Fruit fly (Drosophila melanogaster) whole organism, embryonic: ENCODE measurements around the gene witty.

Experiments
- Atf3 ChIP-seq: fragments of 200-800 bp; sonication (Bioruptor generic); optimal IDR thresholded peaks from 3 replicates; lab custom pipeline; 2016; ENCODE audit warnings: missing biosample characterization, missing genetic modification characterization
- Awh ChIP-seq: fragments of 200-800 bp; sonication (Bioruptor generic); IDR thresholded peaks from 2 replicates; pipeline ENCODE4, ENCODE4 v1.3.6; 2022; ENCODE audit warnings: missing biosample characterization, missing genetic modification characterization
- BtbVII ChIP-seq: fragments of 200-800 bp; sonication (Bioruptor generic); optimal IDR thresholded peaks from 3 replicates; lab custom pipeline; 2017; ENCODE audit warnings: missing biosample characterization, mild to moderate bottlenecking, missing genetic modification characterization
- C15 ChIP-seq: fragments of 200-800 bp; sonication (Bioruptor generic); IDR thresholded peaks from 3 replicates; pipeline ENCODE4 v1.3.6; 2022; ENCODE audit warnings: missing biosample characterization, missing genetic modification characterization
- CG12155 ChIP-seq: fragments of 200-800 bp; sonication (Bioruptor generic); optimal IDR thresholded peaks from 3 replicates; lab custom pipeline; 2016; ENCODE audit warnings: missing biosample characterization, missing genetic modification characterization
- CG12219 ChIP-seq: fragments of 200-800 bp; sonication (Bioruptor generic); optimal IDR thresholded peaks from 3 replicates; lab custom pipeline; 2018; ENCODE audit warnings: missing biosample characterization, mild to moderate bottlenecking, missing genetic modification characterization
- CG12236 ChIP-seq: fragments of 200-800 bp; sonication (Bioruptor generic); optimal IDR thresholded peaks from 2 replicates; lab custom pipeline; 2016; ENCODE audit warnings: missing biosample characterization, missing genetic modification characterization
- CG15073 ChIP-seq: fragments of 200-800 bp; sonication (Bioruptor generic); optimal IDR thresholded peaks from 2 replicates; lab custom pipeline; 2016; ENCODE audit warnings: missing biosample characterization, missing genetic modification characterization
- CG15269 ChIP-seq: fragments of 200-800 bp; sonication (Bioruptor generic); optimal IDR thresholded peaks from 2 replicates; lab custom pipeline; 2018; ENCODE audit warnings: missing biosample characterization, mild to moderate bottlenecking, missing genetic modification characterization, moderate library complexity
- CG1647 ChIP-seq: fragments of 200-800 bp; sonication (Bioruptor generic); optimal IDR thresholded peaks from 3 replicates; lab custom pipeline; 2016; ENCODE audit warnings: missing biosample characterization, missing genetic modification characterization
- CG17385 ChIP-seq: fragments of 200-800 bp; sonication (Bioruptor generic); optimal IDR thresholded peaks from 3 replicates; lab custom pipeline; 2018; ENCODE audit warnings: missing biosample characterization, mild to moderate bottlenecking, missing genetic modification characterization
- CG2875 ChIP-seq: fragments of 200-800 bp; sonication (Bioruptor generic); optimal IDR thresholded peaks from 2 replicates; lab custom pipeline; 2017; ENCODE audit warnings: missing biosample characterization, mild to moderate bottlenecking, missing genetic modification characterization, missing genetic modification reagents
- CG30431 ChIP-seq: fragments of 200-800 bp; sonication (Bioruptor generic); optimal IDR thresholded peaks from 2 replicates; lab custom pipeline; 2017; ENCODE audit warnings: missing biosample characterization, missing genetic modification characterization
- CG31365 ChIP-seq: fragments of 200-800 bp; sonication (Bioruptor generic); optimal IDR thresholded peaks from 2 replicates; lab custom pipeline; 2018; ENCODE audit warnings: missing biosample characterization, mild to moderate bottlenecking, missing genetic modification characterization
- CG43689 ChIP-seq: fragments of 200-800 bp; sonication (Bioruptor generic); IDR thresholded peaks from 2 replicates; pipeline ENCODE4 v1.3.6; 2022; ENCODE audit warnings: missing biosample characterization, missing genetic modification characterization
- CG4730 ChIP-seq: fragments of 200-800 bp; sonication (Bioruptor generic); IDR thresholded peaks from 2 replicates; pipeline ENCODE4 v1.3.6; 2022; ENCODE audit warnings: missing biosample characterization, missing genetic modification characterization
- CG6791 ChIP-seq: fragments of 200-800 bp; sonication (Bioruptor generic); IDR thresholded peaks from 3 replicates; pipeline ENCODE4 v1.3.6; 2022; ENCODE audit warnings: missing biosample characterization, missing genetic modification characterization; ENCODE audit not compliant: partially characterized antibody
- CG7372 ChIP-seq: fragments of 200-800 bp; sonication (Bioruptor generic); IDR thresholded peaks from 2 replicates; pipeline ENCODE4 v1.3.6; 2022; ENCODE audit warnings: missing biosample characterization, missing genetic modification characterization
- CG7963 ChIP-seq: fragments of 200-800 bp; sonication (Bioruptor generic); IDR thresholded peaks from 3 replicates; pipeline ENCODE4 v1.3.6; 2022; ENCODE audit warnings: missing biosample characterization, missing genetic modification characterization; ENCODE audit not compliant: partially characterized antibody
- CG8388 ChIP-seq: fragments of 200-800 bp; sonication (Bioruptor generic); optimal IDR thresholded peaks from 2 replicates; lab custom pipeline; 2019; ENCODE audit warnings: missing biosample characterization, mild to moderate bottlenecking, missing genetic modification characterization, moderate library complexity
- CG9727 ChIP-seq: fragments of 200-800 bp; sonication (Bioruptor generic); optimal IDR thresholded peaks from 3 replicates; lab custom pipeline; 2017; ENCODE audit warnings: missing biosample characterization, mild to moderate bottlenecking, missing genetic modification characterization
- Chrac-16 ChIP-seq: fragments of 200-800 bp; sonication (Bioruptor generic); optimal IDR thresholded peaks from 3 replicates; lab custom pipeline; 2016; ENCODE audit warnings: missing biosample characterization, missing genetic modification characterization
- D19B ChIP-seq: fragments of 200-800 bp; sonication (Bioruptor generic); optimal IDR thresholded peaks from 2 replicates; lab custom pipeline; 2017; ENCODE audit warnings: missing biosample characterization, mild to moderate bottlenecking, missing genetic modification characterization
- Gsc ChIP-seq: fragments of 200-800 bp; sonication (Bioruptor generic); IDR thresholded peaks from 2 replicates; pipeline ENCODE4 v1.3.6; 2022; ENCODE audit warnings: missing biosample characterization, missing genetic modification characterization
- HLH4C ChIP-seq: fragments of 200-800 bp; sonication (Bioruptor generic); IDR thresholded peaks from 3 replicates; pipeline ENCODE4 v1.3.6; 2022; ENCODE audit warnings: missing biosample characterization, missing genetic modification characterization; ENCODE audit not compliant: partially characterized antibody
- HLHmδ ChIP-seq: fragments of 200-800 bp; sonication (Bioruptor generic); optimal IDR thresholded peaks from 2 replicates; lab custom pipeline; 2018; ENCODE audit warnings: missing biosample characterization, mild to moderate bottlenecking, missing genetic modification characterization, moderate library complexity
- Hand ChIP-seq: fragments of 200-800 bp; sonication (Bioruptor generic); optimal IDR thresholded peaks from 2 replicates; lab custom pipeline; 2017; ENCODE audit warnings: mild to moderate bottlenecking, missing biosample characterization, missing genetic modification reagents, missing genetic modification characterization
- Hr51 ChIP-seq, 2 experiments: fragments of 200-800 bp; sonication (Bioruptor generic); optimal IDR thresholded peaks; 2 replicates in 1 of 2; 3 replicates in 1 of 2; lab custom pipeline; 2016 to 2018; ENCODE audit warnings: missing biosample characterization in 2 of 2, missing genetic modification characterization in 2 of 2, mild to moderate bottlenecking in 1 of 2, moderate library complexity in 1 of 2
- Mrtf ChIP-seq: fragments of 200-800 bp; sonication (Bioruptor generic); IDR thresholded peaks from 3 replicates; pipeline ENCODE4 v1.3.6; 2022; ENCODE audit warnings: missing biosample characterization, missing genetic modification characterization
- Oaz ChIP-seq: fragments of 200-800 bp; sonication (Bioruptor generic); IDR thresholded peaks from 2 replicates; pipeline ENCODE4 v1.3.6; 2022; ENCODE audit warnings: missing biosample characterization, missing genetic modification characterization
- Six4 ChIP-seq: fragments of 200-800 bp; sonication (Bioruptor generic); optimal IDR thresholded peaks from 2 replicates; lab custom pipeline; 2016; ENCODE audit warnings: missing biosample characterization, missing genetic modification characterization
- Tbp ChIP-seq: fragments of >200 bp; optimal IDR thresholded peaks from 2 replicates; lab custom pipeline; 2018; ENCODE audit warnings: missing biosample characterization, missing genetic modification characterization
- Xrp1 ChIP-seq: fragments of 200-800 bp; sonication (Bioruptor generic); IDR thresholded peaks from 2 replicates; pipeline ENCODE4 v1.3.6; 2022; ENCODE audit warnings: missing biosample characterization, missing genetic modification characterization
- YL-1 ChIP-seq: fragments of 200-800 bp; sonication (Bioruptor generic); optimal IDR thresholded peaks from 3 replicates; lab custom pipeline; 2017; ENCODE audit warnings: missing biosample characterization, mild to moderate bottlenecking, missing genetic modification characterization
- chif ChIP-seq, 2 experiments: fragments of 200-800 bp; sonication (Bioruptor generic); optimal IDR thresholded peaks; 3 replicates each; lab custom pipeline; 2016; ENCODE audit warnings: missing biosample characterization in 2 of 2, missing genetic modification characterization in 2 of 2
- chm ChIP-seq: fragments of 200-800 bp; sonication (Bioruptor generic); IDR thresholded peaks from 2 replicates; pipeline ENCODE4 v1.3.6; 2022; ENCODE audit warnings: missing biosample characterization, missing genetic modification characterization
- crc ChIP-seq: fragments of 200-800 bp; sonication (Bioruptor generic); optimal IDR thresholded peaks from 2 replicates; lab custom pipeline; 2016; ENCODE audit warnings: missing biosample characterization, missing genetic modification characterization
- da ChIP-seq: fragments of 200-800 bp; sonication (Bioruptor generic); optimal IDR thresholded peaks from 2 replicates; lab custom pipeline; 2016; ENCODE audit warnings: missing biosample characterization, missing genetic modification characterization
- fu2 ChIP-seq: fragments of 200-800 bp; sonication (Bioruptor generic); optimal IDR thresholded peaks from 2 replicates; lab custom pipeline; 2016; ENCODE audit warnings: missing biosample characterization, missing genetic modification characterization
- hbn ChIP-seq: fragments of 200-800 bp; sonication (Bioruptor generic); IDR thresholded peaks from 2 replicates; pipeline ENCODE4 v1.3.6; 2022; ENCODE audit warnings: missing biosample characterization, missing genetic modification characterization; ENCODE audit not compliant: partially characterized antibody
- inv ChIP-seq: fragments of 200-800 bp; sonication (Bioruptor generic); IDR thresholded peaks from 2 replicates; pipeline ENCODE4 v1.3.6; 2022; ENCODE audit warnings: missing biosample characterization, missing genetic modification characterization; ENCODE audit not compliant: partially characterized antibody
- kah ChIP-seq: fragments of 200-800 bp; sonication (Bioruptor generic); optimal IDR thresholded peaks from 2 replicates; lab custom pipeline; 2018; ENCODE audit warnings: missing biosample characterization, mild to moderate bottlenecking, missing genetic modification characterization
- kay ChIP-seq: fragments of 200-800 bp; sonication (Bioruptor generic); optimal IDR thresholded peaks from 2 replicates; lab custom pipeline; 2016; ENCODE audit warnings: missing biosample characterization, missing genetic modification characterization
- ken ChIP-seq: fragments of 200-800 bp; sonication (Bioruptor generic); IDR thresholded peaks from 3 replicates; pipeline ENCODE4 v1.3.6; 2022; ENCODE audit warnings: missing biosample characterization, missing genetic modification characterization
- lilli ChIP-seq: fragments of 200-800 bp; sonication (Bioruptor generic); optimal IDR thresholded peaks from 3 replicates; lab custom pipeline; 2016; ENCODE audit warnings: missing biosample characterization, missing genetic modification characterization
- mirr ChIP-seq: fragments of 200-800 bp; sonication (Bioruptor generic); optimal IDR thresholded peaks from 3 replicates; lab custom pipeline; 2018; ENCODE audit warnings: missing biosample characterization, mild to moderate bottlenecking, missing genetic modification characterization
- mld ChIP-seq: fragments of 200-800 bp; sonication (Bioruptor generic); IDR thresholded peaks from 3 replicates; pipeline ENCODE4 v1.3.6; 2022; ENCODE audit warnings: missing biosample characterization, missing genetic modification characterization; ENCODE audit not compliant: partially characterized antibody
- row ChIP-seq: fragments of 200-800 bp; sonication (Bioruptor generic); IDR thresholded peaks from 3 replicates; pipeline ENCODE4 v1.3.6; 2022; ENCODE audit warnings: missing biosample characterization, missing genetic modification characterization
- twi ChIP-seq: fragments of 200-800 bp; optimal IDR thresholded peaks from 2 replicates; lab custom pipeline; 2019; ENCODE audit warnings: missing biosample characterization, mild to moderate bottlenecking, missing genetic modification characterization, moderate library complexity
- wdn ChIP-seq: fragments of 200-800 bp; sonication (Bioruptor generic); IDR thresholded peaks from 2 replicates; pipeline ENCODE4 v1.3.6; 2022; ENCODE audit warnings: missing biosample characterization, missing genetic modification characterization

The witty gene

DNA sequence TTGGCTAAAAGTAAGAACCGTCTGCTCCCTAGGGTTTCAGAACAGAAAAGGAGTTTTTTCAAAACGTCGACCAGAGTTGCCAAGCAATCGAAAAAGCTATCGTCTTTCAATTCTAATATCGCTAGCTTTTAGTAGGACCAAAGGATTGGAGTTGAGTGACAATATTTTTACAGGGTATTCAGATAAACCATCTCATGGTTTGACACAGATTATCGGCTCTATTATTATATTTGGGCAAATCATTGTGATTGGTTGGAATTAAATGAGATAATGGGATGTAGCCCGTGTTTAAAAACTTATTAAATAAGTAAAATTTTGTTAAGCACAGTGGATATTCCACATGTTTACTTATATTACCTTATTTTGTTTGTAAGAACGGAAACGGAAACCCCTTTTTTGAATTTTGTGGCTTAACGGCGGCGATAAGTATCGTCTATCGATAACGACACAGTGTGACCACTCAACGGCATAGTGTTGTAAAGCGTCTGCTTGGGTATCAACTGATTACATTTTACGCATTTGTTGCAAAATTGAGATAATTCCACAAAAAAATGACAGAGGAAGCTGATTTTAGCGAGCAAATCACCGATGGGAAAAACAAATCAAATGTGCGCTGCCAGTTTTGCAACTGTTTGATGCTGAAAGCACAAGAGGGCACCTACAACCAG, 18.1 kb upstream of the witty start, which contains the start of the genes mtsh and strat (continued):
- TF ChIP-seq D19B (peak; percentile 45), CG12219 (GFP tag; lab: Kevin White, UChicago) (peak; percentile 52), Tbp (GFP tag; lab: Kevin White, UChicago) (no peak), CG17385 (GFP tag; lab: Kevin White, UChicago) (peak; percentile 47), CG31365 (tag; lab: Kevin White, UChicago) (peak; percentile 64), twi (peak; percentile 21), Gsc (no peak), CG12236 (GFP tag; lab: Kevin White, UChicago) (peak; percentile 34), Oaz (no peak), Six4 (GFP tag; lab: Kevin White, UChicago) (peak; percentile 59), chif (GFP tag; optimal IDR thresholded peaks at IDR 0.05; lab: Kevin White, UChicago) (peak; percentile 10 to 23), wdn (GFP tag; lab: Robert Waterston, UW) (no peak), CG9727 (GFP tag; lab: Kevin White, UChicago) (peak; percentile 82), CG4730 (no peak), BtbVII (GFP tag; lab: Kevin White, UChicago) (peak; percentile 52), CG15073 (no peak), HLHmδ (peak; percentile 48), kay (GFP tag; lab: Kevin White, UChicago) (no peak), CG7963 (GFP tag; lab: Robert Waterston, UW) (peak; percentile 79), Atf3 (no peak), row (GFP tag; lab: Robert Waterston, UW) (0 out of 3 replicates have a peak, but pooled peaks have one; percentile 23), CG12155 (peak; percentile 42), hbn (no peak), Mrtf (no peak), CG15269 (tag; lab: Kevin White, UChicago) (no peak), CG43689 (GFP tag; lab: Robert Waterston, UW) (no peak), Chrac-16 (GFP tag; lab: Kevin White, UChicago) (no peak), CG8388 (GFP tag; lab: Kevin White, UChicago) (peak; percentile 48), CG7372 (0 out of 2 replicates have a peak, but pooled peaks have one; percentile 8), fu2 (GFP tag; lab: Kevin White, UChicago) (no peak), lilli (GFP tag; lab: Kevin White, UChicago) (peak; percentile 58), HLH4C (GFP tag; lab: Robert Waterston, UW) (peak; percentile 74), Hr51 (GFP tag; optimal IDR thresholded peaks at IDR 0.05; lab: Kevin White, UChicago) (peak in 1 of 2 experiments; percentile 56), Xrp1 (GFP tag; lab: Robert Waterston, UW) (peak; percentile 37; the same call in 1 of the 2 replicates), CG2875 (GFP tag; lab: Kevin White, UChicago) (peak; percentile 6), mirr (GFP tag; lab: Kevin White, UChicago) (peak; percentile 87), Hand (no peak), kah (GFP tag; lab: Kevin White, UChicago) (peak; percentile 26), YL-1 (peak; percentile 52), Awh (peak; percentile 44; the same call in 1 of the 2 replicates), mld (GFP tag; lab: Robert Waterston, UW) (no peak), crc (GFP tag; lab: Kevin White, UChicago) (no peak), CG6791 (GFP tag; lab: Robert Waterston, UW) (peak; percentile 78), da (GFP tag; lab: Kevin White, UChicago) (no peak), inv (GFP tag; lab: Robert Waterston, UW) (peak; percentile 35; the same call in 1 of the 2 replicates), ken (GFP tag; lab: Robert Waterston, UW) (peak; percentile 58; the same call in 1 of the 3 replicates), CG1647 (GFP tag; lab: Kevin White, UChicago) (peak; percentile 18), C15 (no peak), chm (GFP tag; lab: Robert Waterston, UW) (peak; percentile 56), CG30431 (GFP tag; lab: Kevin White, UChicago) (no peak)
